Fruit fly (Drosophila melanogaster): Measurements from ENCODE around the gene ppk21.

The ppk21 gene

dm6 chr3R:29618515-29619157 lies 45.9 kb upstream of the ppk21 start, which contains the start of gene CG1907 (continued):
- TF ChIP-seq Dip3 (GFP tag; optimal IDR thresholded peaks at IDR 0.05) (peak; percentile 78), lilli (GFP tag; optimal IDR thresholded peaks at IDR 0.05) (peak; percentile 93), YL-1 (GFP tag; optimal IDR thresholded peaks at IDR 0.05) (peak; percentile 96), br (optimal IDR thresholded peaks at IDR 0.05) (no peak), BEAF-32 (GFP tag; optimal IDR thresholded peaks at IDR 0.05) (peak; percentile 33), Kr (GFP tag; optimal IDR thresholded peaks at IDR 0.05) (peak; percentile 94), bowl (GFP tag; IDR thresholded peaks at IDR 0.05) (peak; percentile 94), slp2 (GFP tag; optimal IDR thresholded peaks at IDR 0.05) (peak; percentile 83), Hand (GFP tag; optimal IDR thresholded peaks at IDR 0.05) (peak; percentile 96), CG14860 (GFP tag; IDR thresholded peaks at IDR 0.05; ENCODE audit: partially characterized antibody) (no peak), pros (GFP tag; optimal IDR thresholded peaks at IDR 0.05) (peak; percentile 67), Ets65A (GFP tag) (peak; percentile 97), Rx (GFP tag; IDR thresholded peaks at IDR 0.05) (peak; percentile 95), otp (GFP tag; IDR thresholded peaks at IDR 0.05) (peak; percentile 96), trh (GFP tag; optimal IDR thresholded peaks at IDR 0.05) (peak; percentile 92), Doc2 (GFP tag; IDR thresholded peaks at IDR 0.05) (peak; percentile 93), sc (optimal IDR thresholded peaks at IDR 0.05) (no peak), sc (GFP tag; optimal IDR thresholded peaks at IDR 0.05) (peak; percentile 97), sens (GFP tag) (peak; percentile 98), onecut (GFP tag; IDR thresholded peaks at IDR 0.05) (peak; percentile 95), Hr39 (optimal IDR thresholded peaks at IDR 0.05) (no peak), ci (GFP tag; IDR thresholded peaks at IDR 0.05) (peak; percentile 99), HmgZ (tag; optimal IDR thresholded peaks at IDR 0.05) (peak; percentile 97), dysf (GFP tag; IDR thresholded peaks at IDR 0.05) (peak; percentile 99), CG11696 (GFP tag; IDR thresholded peaks at IDR 0.05) (peak; percentile 94), Sry-β (GFP tag; optimal IDR thresholded peaks at IDR 0.05) (peak; percentile 68), p53 (GFP tag; optimal IDR thresholded peaks at IDR 0.05) (peak; percentile 46), gem (tag; optimal IDR thresholded peaks at IDR 0.05) (peak; percentile 99), CG31365 (tag; optimal IDR thresholded peaks at IDR 0.05) (peak; percentile 81), CG15073 (GFP tag; optimal IDR thresholded peaks at IDR 0.05) (peak; percentile 79), CG4707 (GFP tag; optimal IDR thresholded peaks at IDR 0.05) (peak; percentile 85), CG8944 (GFP tag; optimal IDR thresholded peaks at IDR 0.05) (peak; percentile 79), jumu (GFP tag; optimal IDR thresholded peaks at IDR 0.05) (peak; percentile 77), CG1602 (GFP tag; optimal IDR thresholded peaks at IDR 0.05) (peak; percentile 98), CG12155 (GFP tag; optimal IDR thresholded peaks at IDR 0.05) (peak; percentile 95), CG4282 (GFP tag; optimal IDR thresholded peaks at IDR 0.05) (peak; percentile 58), CG4820 (GFP tag; optimal IDR thresholded peaks at IDR 0.05) (peak; percentile 98), ase (GFP tag; IDR thresholded peaks at IDR 0.05) (peak; percentile 98), CG6272 (GFP tag; IDR thresholded peaks at IDR 0.05) (peak; percentile 96), org-1 (GFP tag; optimal IDR thresholded peaks at IDR 0.05) (peak; percentile 97), CG1647 (GFP tag; optimal IDR thresholded peaks at IDR 0.05) (peak; percentile 83), caup (GFP tag; optimal IDR thresholded peaks at IDR 0.05; ENCODE audit: severe bottlenecking) (peak; percentile 99), ap (GFP tag; IDR thresholded peaks at IDR 0.05) (peak; percentile 98), ranshi (GFP tag; IDR thresholded peaks at IDR 0.05) (peak; percentile 99), sima (GFP tag; optimal IDR thresholded peaks at IDR 0.05) (no peak), CG4617 (GFP tag; optimal IDR thresholded peaks at IDR 0.05; ENCODE audit: borderline replicate concordance) (peak; percentile 95), CG15011 (GFP tag; optimal IDR thresholded peaks at IDR 0.05) (peak; percentile 96), CG1529 (GFP tag; optimal IDR thresholded peaks at IDR 0.05) (peak; percentile 97), E2f1 (GFP tag; IDR thresholded peaks at IDR 0.05) (peak; percentile 99), Ada2b (GFP tag; IDR thresholded peaks at IDR 0.05) (peak; percentile 98), CG6254 (GFP tag; optimal IDR thresholded peaks at IDR 0.05) (peak; percentile 96), zf30C (GFP tag; optimal IDR thresholded peaks at IDR 0.05) (no peak)

Measured in whole organism, embryonic.